Worm (Caenorhabditis elegans): Measurements from ENCODE around the gene fbxa-62.

DNA sequence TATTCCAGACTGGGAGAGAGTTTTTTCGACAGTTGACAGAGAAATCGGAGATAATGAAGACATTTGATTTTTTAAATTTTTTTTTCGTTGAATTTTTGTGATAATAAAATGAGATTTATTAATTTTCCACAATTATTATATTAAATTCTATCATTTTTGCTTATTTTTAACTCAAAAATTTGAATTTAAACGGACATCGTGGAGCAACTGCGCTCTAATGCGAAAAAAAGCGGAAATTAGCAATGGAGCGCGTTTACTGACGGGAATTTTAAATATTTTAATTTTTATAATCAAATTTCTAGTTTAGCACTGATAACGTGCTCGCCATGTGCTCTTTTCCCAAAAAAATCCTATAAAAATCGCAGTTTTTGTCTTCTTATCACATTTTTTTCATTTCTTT is 16.4 kb upstream of the fbxa-62 start, which contains the start of gene C39B5.14:
- TF ChIP-seq ama-1 (optimal IDR thresholded peaks at IDR 0.05) (no peak), nhr-23 (tag; optimal IDR thresholded peaks at IDR 0.05) (no peak), skn-1 (tag; optimal IDR thresholded peaks at IDR 0.05) (no peak), nhr-77 (tag; optimal IDR thresholded peaks at IDR 0.05) (no peak), ZK546.5 (tag; optimal IDR thresholded peaks at IDR 0.05) (no peak), pqm-1 (tag; optimal IDR thresholded peaks at IDR 0.05) (no peak), ztf-4 (tag; optimal IDR thresholded peaks at IDR 0.05) (no peak), pha-4 (tag; optimal IDR thresholded peaks at IDR 0.05) (no peak)
